Worm (Caenorhabditis elegans): ENCODE measurements around the gene arp-6.

The arp-6 gene

DNA sequence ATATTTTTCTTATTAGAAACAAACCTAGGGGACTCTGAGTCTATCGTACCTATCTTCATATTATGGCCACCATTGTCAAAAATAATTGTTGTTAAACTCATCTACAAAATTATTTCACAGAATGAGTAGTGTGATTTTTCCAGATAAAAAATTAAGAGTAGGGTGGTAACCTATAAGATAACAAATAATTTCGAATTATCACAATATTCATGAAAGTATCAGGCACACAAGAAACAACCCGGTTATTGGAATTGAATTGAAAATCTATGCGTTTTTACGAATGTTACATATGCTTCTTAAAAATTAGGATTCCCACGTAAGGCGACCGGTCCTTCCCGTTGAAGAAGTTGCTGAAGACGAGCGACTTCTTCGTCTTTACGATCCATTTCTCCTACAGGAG is at the start of gene arp-6:
TSS of gene arp-6 (minus strand) at position 101 of the 400 bp plus-strand sequence.
- TF ChIP-seq flt-1 (GFP tag; IDR thresholded peaks at IDR 0.05): no peak
- no peak for TF ChIP-seq cog-1 (tag; optimal IDR thresholded peaks at IDR 0.05)
- no peak for TF ChIP-seq ztf-29 (GFP tag; IDR thresholded peaks at IDR 0.05)
- no peak for TF ChIP-seq ref-1 (GFP tag; conservative IDR thresholded peaks at IDR 0.05)

DNA sequence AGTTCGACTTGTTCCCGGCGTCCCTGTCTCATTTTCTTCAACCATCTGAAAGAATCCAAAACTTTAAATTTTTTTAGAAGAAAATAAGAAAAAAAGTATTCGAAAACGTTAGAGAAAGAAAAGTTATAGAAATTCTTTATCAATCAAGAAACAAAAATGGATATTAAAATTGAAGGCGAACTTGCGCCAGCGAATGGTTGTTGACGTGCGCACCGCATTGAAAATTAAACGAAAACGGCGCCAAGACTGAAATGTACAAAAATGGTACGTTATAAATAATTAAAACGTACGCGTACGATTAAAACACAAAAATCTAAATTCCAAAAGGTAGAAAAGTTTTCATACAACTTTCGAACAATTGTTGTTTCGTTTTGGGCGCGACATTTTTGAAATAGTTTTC is 49.7 kb upstream of the arp-6 start, which contains the start of gene K02C4.3:
TSS of gene K02C4.3 (minus strand) at position 51 of the 400 bp plus-strand sequence.
- no peak for TF ChIP-seq tab-1 (GFP tag; IDR thresholded peaks at IDR 0.05)
- no peak for TF ChIP-seq klf-2 (GFP tag; conservative IDR thresholded peaks at IDR 0.05)
- TF ChIP-seq T22C8.4 (GFP tag; IDR thresholded peaks at IDR 0.05): no peak
- no peak for TF ChIP-seq flt-1 (GFP tag; IDR thresholded peaks at IDR 0.05)
- TF ChIP-seq ref-1 (GFP tag; conservative IDR thresholded peaks at IDR 0.05): no peak
- no peak for TF ChIP-seq med-1 (GFP tag; optimal IDR thresholded peaks at IDR 0.05; ENCODE audit: insufficient read depth)
- no peak for TF ChIP-seq ztf-23 (GFP tag; IDR thresholded peaks at IDR 0.05)
- TF ChIP-seq ztf-29 (GFP tag; IDR thresholded peaks at IDR 0.05): no peak
- TF ChIP-seq cog-1 (tag; optimal IDR thresholded peaks at IDR 0.05): no peak

DNA sequence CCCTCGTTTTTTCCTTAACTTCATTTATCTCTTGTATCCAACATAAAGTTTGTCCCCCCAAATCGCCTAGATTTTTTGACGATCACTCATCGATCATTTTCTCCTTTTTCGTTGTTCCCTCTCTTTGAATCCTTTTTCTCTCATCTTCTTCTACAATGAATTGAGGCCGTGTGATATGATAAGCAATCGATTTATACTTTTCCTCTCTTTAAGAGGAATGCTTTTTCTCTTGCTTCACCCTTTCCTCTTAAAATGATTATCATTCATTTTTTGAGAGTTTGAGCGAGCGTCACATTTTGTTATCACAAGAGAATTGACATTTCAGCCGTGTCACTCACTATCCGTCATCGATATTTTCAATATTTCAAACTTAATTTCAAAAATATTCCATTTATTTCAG is 40.9 kb upstream of the arp-6 start, which contains the start of gene K02C4.5:
TSS of gene K02C4.5 (plus strand) at position 395 of the 400 bp plus-strand sequence.
- TF ChIP-seq ztf-23 (GFP tag; IDR thresholded peaks at IDR 0.05) (no peak), ztf-29 (GFP tag; IDR thresholded peaks at IDR 0.05) (no peak), med-1 (GFP tag; optimal IDR thresholded peaks at IDR 0.05; ENCODE audit: insufficient read depth) (no peak)

DNA sequence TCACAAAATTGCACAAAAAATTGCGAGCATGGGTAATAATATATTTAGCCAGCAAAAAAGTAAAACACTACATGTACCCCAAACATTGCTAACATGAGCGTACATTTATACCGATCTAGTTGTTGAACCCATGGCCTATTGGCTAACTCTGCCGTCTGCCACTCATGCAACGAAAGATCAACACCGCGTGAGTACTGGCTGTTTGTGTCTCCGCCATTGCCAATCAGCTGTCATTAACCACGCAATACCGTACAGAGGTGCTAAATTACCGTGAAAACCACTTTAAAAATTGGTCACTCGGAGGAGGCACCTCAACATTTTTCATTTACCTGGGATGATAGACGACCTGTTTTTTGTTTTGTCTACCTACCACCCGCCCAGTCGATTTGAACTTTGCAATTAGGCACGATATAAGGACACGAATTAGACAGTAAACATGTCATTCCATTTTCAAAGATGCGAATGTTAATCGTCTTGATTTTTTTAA is 38.2 kb upstream of the arp-6 start, which contains the start of gene K02C4.2:
TSS of gene K02C4.2 (plus strand) at position 437 of the 487 bp plus-strand sequence.
- TF ChIP-seq T22C8.4 (GFP tag; IDR thresholded peaks at IDR 0.05): peak; percentile 71
- TF ChIP-seq klf-2 (GFP tag; conservative IDR thresholded peaks at IDR 0.05): peak; percentile 44; the same call in 1 of the 2 replicates
- peak; percentile 44 for TF ChIP-seq med-1 (GFP tag; optimal IDR thresholded peaks at IDR 0.05; ENCODE audit: insufficient read depth)
- TF ChIP-seq ztf-29 (GFP tag; IDR thresholded peaks at IDR 0.05): peak; percentile 80
- peak; percentile 84 for TF ChIP-seq tab-1 (GFP tag; IDR thresholded peaks at IDR 0.05)
- peak; percentile 68 for TF ChIP-seq ref-1 (GFP tag; conservative IDR thresholded peaks at IDR 0.05)
- TF ChIP-seq ztf-23 (GFP tag; IDR thresholded peaks at IDR 0.05): peak; percentile 60; the same call in 1 of the 2 replicates
- peak; percentile 93 for TF ChIP-seq flt-1 (GFP tag; IDR thresholded peaks at IDR 0.05)
- TF ChIP-seq cog-1 (tag; optimal IDR thresholded peaks at IDR 0.05): peak; percentile 47

DNA sequence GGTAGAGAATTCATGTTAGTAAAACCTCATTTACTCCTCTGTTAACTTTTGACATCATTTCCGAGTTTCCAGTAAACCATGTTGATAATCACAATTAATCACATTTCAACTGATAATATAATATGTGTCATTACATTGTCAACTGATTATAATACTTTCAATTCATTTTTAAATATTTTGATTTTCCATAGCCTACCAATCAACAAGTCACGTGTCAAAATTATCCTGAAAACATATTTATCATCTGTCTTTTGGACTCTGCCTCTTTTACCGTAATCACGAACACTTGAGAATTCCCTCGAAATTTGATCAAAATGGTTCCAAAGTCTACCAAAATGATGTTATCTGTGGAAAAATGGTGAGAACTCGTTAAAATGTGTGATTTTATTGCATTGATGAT is 36.9 kb upstream of the arp-6 start:
- no peak for TF ChIP-seq ztf-29 (GFP tag; IDR thresholded peaks at IDR 0.05)
- TF ChIP-seq T22C8.4 (GFP tag; IDR thresholded peaks at IDR 0.05): no peak
- TF ChIP-seq klf-2 (GFP tag; conservative IDR thresholded peaks at IDR 0.05): no peak
- no peak for TF ChIP-seq flt-1 (GFP tag; IDR thresholded peaks at IDR 0.05)
- no peak for TF ChIP-seq ztf-23 (GFP tag; IDR thresholded peaks at IDR 0.05)
- no peak for TF ChIP-seq cog-1 (tag; optimal IDR thresholded peaks at IDR 0.05)
- TF ChIP-seq tab-1 (GFP tag; IDR thresholded peaks at IDR 0.05): no peak
- TF ChIP-seq med-1 (GFP tag; optimal IDR thresholded peaks at IDR 0.05; ENCODE audit: insufficient read depth): no peak
- no peak for TF ChIP-seq ref-1 (GFP tag; conservative IDR thresholded peaks at IDR 0.05)

DNA sequence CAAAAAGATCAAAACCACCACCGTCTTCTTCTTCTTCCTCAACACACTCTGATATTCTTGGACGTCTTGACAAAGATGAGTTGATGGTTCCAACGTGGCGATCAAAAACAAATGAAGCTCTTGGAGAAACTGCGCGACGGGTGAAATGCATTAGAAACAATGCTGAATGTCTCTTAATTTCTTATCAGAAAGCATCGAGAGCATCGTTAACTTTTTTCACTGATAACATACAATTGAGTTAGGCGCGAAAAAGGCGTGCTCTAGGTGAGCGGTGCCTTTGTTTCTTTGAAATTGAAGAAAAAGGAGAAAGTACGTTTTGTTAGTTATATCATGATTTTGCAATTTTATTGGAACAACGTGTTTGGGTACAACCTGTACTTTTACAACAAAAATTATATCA is 36.1 kb upstream of the arp-6 start, which contains the start of gene gpcp-2:
TSS of gene gpcp-2 (minus strand) at position 153 of the 400 bp plus-strand sequence.
- TF ChIP-seq ref-1 (GFP tag; conservative IDR thresholded peaks at IDR 0.05): no peak
- no peak for TF ChIP-seq T22C8.4 (GFP tag; IDR thresholded peaks at IDR 0.05)
- no peak for TF ChIP-seq flt-1 (GFP tag; IDR thresholded peaks at IDR 0.05)
- no peak for TF ChIP-seq ztf-29 (GFP tag; IDR thresholded peaks at IDR 0.05)
- TF ChIP-seq klf-2 (GFP tag; conservative IDR thresholded peaks at IDR 0.05): no peak
- TF ChIP-seq med-1 (GFP tag; optimal IDR thresholded peaks at IDR 0.05; ENCODE audit: insufficient read depth): no peak
- no peak for TF ChIP-seq cog-1 (tag; optimal IDR thresholded peaks at IDR 0.05)
- TF ChIP-seq tab-1 (GFP tag; IDR thresholded peaks at IDR 0.05): no peak
- no peak for TF ChIP-seq ztf-23 (GFP tag; IDR thresholded peaks at IDR 0.05)

DNA sequence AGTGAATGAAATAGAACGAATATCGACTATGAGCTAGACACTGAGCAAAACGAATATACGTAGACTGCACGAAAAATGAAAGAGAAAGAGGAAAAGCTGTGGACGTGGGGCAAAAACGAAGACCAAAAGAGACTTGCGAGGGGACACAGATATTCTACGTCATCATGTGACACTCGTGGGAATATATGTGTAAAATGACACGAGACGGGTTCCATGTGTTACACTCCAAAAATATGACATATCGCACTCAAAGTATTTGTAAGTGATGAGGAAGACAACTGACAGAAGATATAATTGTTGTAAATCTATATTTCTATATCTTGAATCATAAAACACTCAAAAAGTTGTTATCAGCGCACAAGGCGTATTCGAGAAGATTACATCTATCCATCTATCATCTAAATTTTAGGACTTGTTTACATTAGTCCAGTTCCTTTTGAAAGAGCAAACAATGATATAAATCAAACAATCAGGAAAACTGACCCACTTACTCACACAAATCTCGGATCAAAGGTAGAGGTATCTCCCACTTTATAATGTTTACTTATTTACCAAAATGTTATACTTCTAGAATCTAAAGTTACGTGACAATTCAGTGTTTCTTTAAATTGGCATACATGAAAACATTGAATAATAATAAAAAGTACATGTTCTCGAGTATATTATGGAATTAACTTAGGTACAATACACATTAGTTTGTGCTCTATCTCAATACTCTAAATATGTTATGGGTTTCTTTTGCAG is 34.8 kb upstream of the arp-6 start:
- TF ChIP-seq cog-1 (tag; optimal IDR thresholded peaks at IDR 0.05): peak; percentile 28
- no peak for TF ChIP-seq tab-1 (GFP tag; IDR thresholded peaks at IDR 0.05)

DNA sequence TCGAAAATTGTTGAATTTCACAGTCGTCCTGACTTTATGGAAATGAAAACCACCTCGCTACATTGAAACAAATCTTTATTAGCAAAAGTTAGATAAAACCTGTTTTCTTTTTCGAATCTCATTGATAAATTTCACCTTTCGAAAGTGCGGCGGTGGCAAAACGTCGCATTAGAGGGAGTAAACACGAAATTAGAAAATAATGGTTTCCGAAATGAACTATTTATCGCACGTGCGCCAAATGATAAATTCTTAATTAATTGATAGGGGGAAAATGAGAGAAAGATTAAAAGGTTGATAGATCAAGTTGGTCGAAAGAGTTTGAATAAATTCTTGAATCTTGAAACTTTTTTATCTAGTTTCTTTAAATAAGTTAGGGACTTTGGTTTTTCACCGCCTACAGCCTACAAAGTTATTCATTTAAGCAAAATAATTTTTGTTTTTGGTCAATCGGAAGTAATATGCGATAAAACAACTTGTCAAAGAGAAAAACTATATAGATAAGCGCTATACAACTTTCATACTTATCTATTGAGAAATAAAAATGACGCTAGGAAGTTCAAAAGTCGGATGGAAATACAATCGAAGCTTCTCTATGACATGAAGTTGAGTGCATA is 34.0 kb upstream of the arp-6 start:
- TF ChIP-seq T22C8.4 (GFP tag; IDR thresholded peaks at IDR 0.05) (no peak), flt-1 (GFP tag; IDR thresholded peaks at IDR 0.05) (no peak), tab-1 (GFP tag; IDR thresholded peaks at IDR 0.05) (no peak)

DNA sequence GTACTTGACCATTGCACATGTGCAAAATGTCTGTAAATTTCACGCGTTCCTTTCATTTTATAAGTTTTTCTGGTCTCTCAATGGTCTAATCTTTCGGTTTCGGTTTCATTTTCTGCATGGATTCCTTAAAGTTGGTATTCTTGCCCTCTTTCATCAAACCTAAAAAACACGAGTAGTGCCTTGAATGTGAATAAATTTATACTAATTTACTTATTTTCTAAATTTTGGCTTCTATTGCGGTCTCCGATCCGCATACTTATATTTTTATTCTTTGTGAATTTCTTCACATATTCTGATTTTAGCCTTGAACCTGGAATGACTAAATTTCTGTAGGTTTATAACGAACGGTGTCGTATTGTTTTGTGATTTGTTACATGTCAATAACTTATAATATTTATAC is 28.8 kb upstream of the arp-6 start, which contains the start of gene pdha-1:
TSS of gene pdha-1 (plus strand) at position 301 of the 400 bp plus-strand sequence.
- TF ChIP-seq ztf-29 (GFP tag; IDR thresholded peaks at IDR 0.05) (no peak), flt-1 (GFP tag; IDR thresholded peaks at IDR 0.05) (no peak), klf-2 (GFP tag; conservative IDR thresholded peaks at IDR 0.05) (no peak), ref-1 (GFP tag; conservative IDR thresholded peaks at IDR 0.05) (no peak)

DNA sequence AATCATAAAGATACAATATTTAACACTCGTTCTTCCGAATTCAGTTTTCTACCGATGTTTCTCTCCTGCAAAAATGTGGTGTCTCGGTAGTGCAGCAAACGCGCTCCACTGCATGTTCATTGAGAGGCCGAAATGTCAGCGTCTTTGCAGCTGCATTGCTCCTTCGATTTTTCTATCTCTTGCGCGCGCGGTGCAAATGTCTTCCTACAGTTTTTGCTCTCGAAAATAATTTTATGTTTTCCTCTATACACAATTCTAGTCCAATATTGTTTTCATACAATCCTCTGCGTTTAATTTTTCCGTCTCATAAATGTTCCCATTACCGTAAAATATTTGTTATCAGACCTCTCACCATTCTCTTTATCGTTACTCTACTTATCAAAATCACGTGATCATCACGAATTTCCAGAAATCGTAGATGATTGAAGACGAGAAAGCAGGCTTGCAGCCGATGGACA is 25.2 kb upstream of the arp-6 start, which contains the start of gene ufd-2:
TSS of gene ufd-2 (plus strand) at position 408 of the 458 bp plus-strand sequence.
- no peak for TF ChIP-seq klf-2 (GFP tag; conservative IDR thresholded peaks at IDR 0.05)
- peak; percentile 14 for TF ChIP-seq cog-1 (tag; optimal IDR thresholded peaks at IDR 0.05)

Measured in whole organism, midembryonic.